Fruit fly (Drosophila melanogaster) whole organism, pupa: ENCODE data around the gene crq.
A peak's percentile ranks its signal among the peaks of the same experiment; 100 is the strongest.

Source experiments
- CG12605 ChIP-seq: fragments of 200-800 bp; sonication (Bioruptor generic); IDR thresholded peaks from 2 replicates; pipeline ENCODE4 v1.3.6; 2022; ENCODE audit warnings: missing biosample characterization, missing genetic modification characterization
- CG15710 ChIP-seq: fragments of 200-800 bp; sonication (Bioruptor generic); optimal IDR thresholded peaks from 2 replicates; lab custom pipeline; 2018; ENCODE audit warnings: missing biosample characterization, mild to moderate bottlenecking, missing genetic modification characterization, moderate library complexity
- CG34367 ChIP-seq: fragments of 200-800 bp; sonication (Bioruptor generic); optimal IDR thresholded peaks from 2 replicates; lab custom pipeline; 2018; ENCODE audit warnings: missing biosample characterization, mild to moderate bottlenecking, missing genetic modification characterization
- CG8301 ChIP-seq: fragments of 200-800 bp; sonication (Bioruptor generic); optimal IDR thresholded peaks from 2 replicates; lab custom pipeline; 2018; ENCODE audit warnings: missing biosample characterization, mild to moderate bottlenecking, missing genetic modification characterization
- CG9948 ChIP-seq: fragments of 200-800 bp; sonication (Bioruptor generic); optimal IDR thresholded peaks from 2 replicates; lab custom pipeline; 2018; ENCODE audit warnings: missing biosample characterization, mild to moderate bottlenecking, missing genetic modification characterization, moderate library complexity
- EcR ChIP-seq: fragments of 200-800 bp; sonication (Bioruptor generic); optimal IDR thresholded peaks from 3 replicates; lab custom pipeline; 2019; ENCODE audit warnings: missing biosample characterization, missing genetic modification characterization, mild to moderate bottlenecking, moderate library complexity, missing genetic modification reagents
- Ets98B ChIP-seq: fragments of 200-800 bp; sonication (Bioruptor generic); IDR thresholded peaks from 2 replicates; pipeline ENCODE4 v1.3.6; 2022; ENCODE audit warnings: missing biosample characterization, missing genetic modification characterization
- Pif1A ChIP-seq: fragments of 200-800 bp; sonication (Bioruptor generic); optimal IDR thresholded peaks from 3 replicates; lab custom pipeline; 2016; ENCODE audit warnings: missing biosample characterization, missing genetic modification characterization
- fd96Ca ChIP-seq: fragments of 200-800 bp; sonication (Bioruptor generic); IDR thresholded peaks from 3 replicates; pipeline ENCODE4 v1.3.6; 2022; ENCODE audit warnings: missing biosample characterization, missing genetic modification characterization

DNA sequence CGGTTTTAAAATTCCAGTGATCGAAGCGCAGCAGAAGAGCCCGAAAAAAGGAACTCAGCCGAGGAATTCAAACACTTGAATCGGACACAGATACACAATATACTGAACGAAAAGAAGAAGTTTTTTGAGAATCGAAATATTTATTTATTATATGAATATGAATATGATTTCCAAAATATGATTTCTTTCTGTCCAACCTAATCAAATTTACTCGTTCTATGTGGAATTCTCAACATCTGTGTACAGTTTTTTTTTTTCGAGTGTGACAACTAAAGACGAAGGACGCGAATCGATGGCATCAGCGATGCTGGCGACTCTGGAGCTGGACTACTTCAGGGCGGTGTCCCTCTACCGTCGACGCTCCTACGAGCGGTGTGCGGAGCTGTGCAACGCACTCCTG lies 29.7 kb downstream of the crq start:
- TF ChIP-seq EcR (GFP tag; lab: Kevin White, UChicago) (no peak), fd96Ca (no peak), CG8301 (tag; lab: Kevin White, UChicago) (peak; percentile 51), CG9948 (tag; lab: Kevin White, UChicago) (peak; percentile 61), CG12605 (no peak), Pif1A (peak; percentile 64), CG15710 (tag; lab: Kevin White, UChicago) (peak; percentile 45), CG34367 (tag; lab: Kevin White, UChicago) (peak; percentile 14), Ets98B (GFP tag; lab: Robert Waterston, UW) (no peak)
